Worm (Caenorhabditis elegans): Measurements from ENCODE around the gene W08F4.3.

DNA sequence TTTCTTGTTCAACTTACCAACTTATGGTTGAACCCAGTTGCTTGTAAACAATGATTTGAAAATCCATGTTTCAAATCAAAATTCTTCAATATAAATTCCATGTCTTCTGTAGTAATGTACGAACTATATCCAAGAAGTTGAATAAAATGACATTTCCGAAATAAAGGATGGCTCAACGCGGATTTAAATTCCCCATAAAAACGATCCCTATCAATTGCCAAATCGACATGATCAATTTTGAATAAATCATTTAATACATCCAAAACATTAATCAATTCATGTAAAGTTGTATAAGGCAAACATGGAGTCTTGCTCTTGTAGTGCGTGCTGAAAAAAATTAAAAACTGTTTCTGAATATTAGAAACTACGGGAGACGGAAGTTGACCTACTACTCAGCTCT is 10.7 kb downstream of the W08F4.3 start, which contains the start of gene W08F4.10:
- TF ChIP-seq zag-1 (tag; optimal IDR thresholded peaks at IDR 0.05) (no peak), nhr-237 (tag; optimal IDR thresholded peaks at IDR 0.05) (no peak), elt-3 (tag; optimal IDR thresholded peaks at IDR 0.05) (no peak), unc-55 (GFP tag; optimal IDR thresholded peaks at IDR 0.05) (no peak), lin-39 (tag; optimal IDR thresholded peaks at IDR 0.05) (no peak), nhr-12 (tag; optimal IDR thresholded peaks at IDR 0.05) (no peak)
